Fruit fly (Drosophila melanogaster) whole organism, wandering third instar larva: ENCODE measurements around the gene CG15034.

Experiments
- GATAd ChIP-seq: sonication (Bioruptor generic); optimal IDR thresholded peaks from 2 replicates; lab custom pipeline; 2016; ENCODE audit warnings: missing biosample characterization, missing genetic modification characterization
- HLH106 ChIP-seq: fragments of 200-800 bp; optimal IDR thresholded peaks from 3 replicates; lab custom pipeline; 2019; ENCODE audit warnings: missing biosample characterization, mild to moderate bottlenecking, missing genetic modification characterization, moderate library complexity
- Hr78 ChIP-seq: fragments of >200 bp; optimal IDR thresholded peaks from 2 replicates; lab custom pipeline; 2017; ENCODE audit warnings: missing biosample characterization, missing genetic modification characterization
- Hr83 ChIP-seq: fragments of 200-300 bp; sonication (Bioruptor generic); optimal IDR thresholded peaks from 2 replicates; lab custom pipeline; 2016; ENCODE audit warnings: missing biosample characterization, mild to moderate bottlenecking, missing genetic modification characterization, moderate library complexity; ENCODE audit not compliant: poor library complexity, severe bottlenecking
- N ChIP-seq: fragments of >200 bp; optimal IDR thresholded peaks from 2 replicates; lab custom pipeline; 2018; ENCODE audit warnings: missing biosample characterization, missing external identifiers, missing genetic modification characterization
- Sp1 ChIP-seq: fragments of 200-800 bp; sonication (Bioruptor generic); optimal IDR thresholded peaks from 3 replicates; lab custom pipeline; 2019; ENCODE audit warnings: missing biosample characterization, mild to moderate bottlenecking, missing genetic modification characterization, moderate library complexity
- ey ChIP-seq: fragments of 200-800 bp; sonication (Bioruptor generic); optimal IDR thresholded peaks from 2 replicates; lab custom pipeline; 2016; ENCODE audit warnings: missing biosample characterization, missing genetic modification characterization
- tai ChIP-seq: sonication (Bioruptor generic); optimal IDR thresholded peaks from 2 replicates; lab custom pipeline; 2016; ENCODE audit warnings: missing biosample characterization, missing genetic modification characterization

DNA sequence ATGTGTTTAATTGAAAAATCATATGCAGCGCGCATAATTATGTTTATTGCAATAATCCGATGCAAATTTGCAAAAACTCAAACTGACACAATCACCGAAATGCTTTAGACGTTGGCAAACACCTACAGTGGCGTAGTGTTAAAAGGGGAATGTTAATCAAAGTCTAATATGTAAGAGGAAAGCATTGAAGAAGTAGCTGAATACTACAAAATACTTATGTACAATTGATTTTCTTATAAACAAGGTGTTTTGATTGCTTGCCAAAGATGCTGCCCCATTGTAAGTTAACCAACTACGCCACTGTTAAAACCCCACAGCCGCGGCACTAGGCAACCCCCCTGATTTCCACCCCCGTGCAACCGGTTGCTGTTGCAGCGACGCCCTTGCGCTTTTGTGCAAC lies 32.3 kb upstream of the CG15034 start:
- TF ChIP-seq Sp1 (GFP tag; lab: Kevin White, UChicago) (peak; percentile 41), Hr78 (GFP tag; lab: Kevin White, UChicago) (no peak), N (GFP tag; lab: Kevin White, UChicago) (no peak), Hr83 (GFP tag; lab: Kevin White, UChicago) (no peak), GATAd (no peak), tai (GFP tag; lab: Kevin White, UChicago) (no peak), ey (peak; percentile 25), HLH106 (peak; percentile 43)
